Worm (Caenorhabditis elegans) whole organism, L4 larva: Measurements from ENCODE around the gene sftd-3.

Experiments used
- aly-2 ChIP-seq: sonication (generic microtip); optimal IDR thresholded peaks from 2 replicates; lab custom pipeline; 2018; ENCODE audit warnings: missing biosample characterization, missing genetic modification characterization
- skn-1 ChIP-seq: fragments of 150-350 bp; optimal IDR thresholded peaks from 2 replicates; lab custom pipeline; 2014; ENCODE audit warnings: missing biosample characterization, missing genetic modification characterization

DNA sequence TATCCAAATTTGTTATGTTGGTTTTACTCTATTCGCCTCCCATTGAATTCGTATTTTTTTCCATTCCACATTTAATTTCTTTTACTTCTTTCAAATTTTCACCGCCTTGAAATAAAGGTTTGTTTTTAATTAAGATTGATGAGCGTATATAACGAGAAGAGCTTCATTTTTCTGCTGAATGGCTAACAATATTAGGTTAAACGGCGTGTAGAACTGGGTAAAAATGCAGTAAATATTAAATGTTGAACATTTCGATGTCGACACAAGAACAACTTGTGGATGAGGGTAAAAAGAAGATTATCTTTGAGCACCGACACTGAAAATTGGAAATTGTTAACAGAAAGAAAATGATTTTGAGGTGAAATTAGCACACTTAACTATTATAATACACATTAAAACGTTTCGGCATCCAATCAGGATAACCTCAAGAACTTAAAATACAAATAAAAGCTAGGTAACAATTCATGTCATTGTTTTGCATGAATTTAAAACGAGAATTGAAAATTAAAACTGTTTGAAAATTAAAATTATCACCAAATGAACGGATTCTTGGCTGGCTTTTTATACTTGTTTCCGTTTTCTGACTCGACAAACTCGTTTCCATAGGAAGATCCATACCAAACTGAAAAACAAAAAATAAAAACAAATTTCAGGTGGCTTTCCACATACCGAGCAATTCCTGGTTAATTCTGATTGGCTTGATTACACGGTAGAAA lies 24.9 kb downstream of the sftd-3 start:
- TF ChIP-seq skn-1 (tag; lab: Kevin White, UChicago) (no peak), aly-2 (tag; lab: Kevin White, UChicago) (no peak)
